Fruit fly (Drosophila melanogaster): ENCODE data around the gene UQCR-11.

Gene UQCR-11

dm6 chr3L:25121183-25121860 lies 813 bp downstream of the UQCR-11 start:
- TF ChIP-seq Vsx2 (GFP tag; optimal IDR thresholded peaks at IDR 0.05; ENCODE audit: partially characterized antibody) (no peak), Dfd (GFP tag; optimal IDR thresholded peaks at IDR 0.05) (no peak), Mio (GFP tag; optimal IDR thresholded peaks at IDR 0.05) (no peak), Jra (GFP tag; optimal IDR thresholded peaks at IDR 0.05) (no peak), h (GFP tag; optimal IDR thresholded peaks at IDR 0.05) (no peak), woc (GFP tag; optimal IDR thresholded peaks at IDR 0.05) (no peak), Abd-B (GFP tag; optimal IDR thresholded peaks at IDR 0.05) (no peak), CrebA (GFP tag; optimal IDR thresholded peaks at IDR 0.05; ENCODE audit: borderline replicate concordance) (no peak), br (GFP tag; optimal IDR thresholded peaks at IDR 0.05) (no peak), sage (GFP tag; optimal IDR thresholded peaks at IDR 0.05) (no peak), Sp1 (GFP tag; optimal IDR thresholded peaks at IDR 0.05) (no peak), Hnf4 (GFP tag; optimal IDR thresholded peaks at IDR 0.05) (no peak), jim (GFP tag; optimal IDR thresholded peaks at IDR 0.05) (no peak), pan (optimal IDR thresholded peaks at IDR 0.05) (no peak), sv (GFP tag; optimal IDR thresholded peaks at IDR 0.05) (no peak)

dm6 chr3L:25150231-25150630 lies 29.7 kb downstream of the UQCR-11 start:
- TF ChIP-seq lola (GFP tag; optimal IDR thresholded peaks at IDR 0.05) (no peak), fru (GFP tag; optimal IDR thresholded peaks at IDR 0.05) (no peak), ey (GFP tag; optimal IDR thresholded peaks at IDR 0.05) (no peak), Vsx2 (GFP tag; optimal IDR thresholded peaks at IDR 0.05; ENCODE audit: partially characterized antibody) (no peak), Hr78 (GFP tag; optimal IDR thresholded peaks at IDR 0.05) (no peak), Dif (GFP tag; optimal IDR thresholded peaks at IDR 0.05; ENCODE audit: partially characterized antibody) (no peak), pan (optimal IDR thresholded peaks at IDR 0.05) (no peak), dsf (GFP tag; optimal IDR thresholded peaks at IDR 0.05; ENCODE audit: borderline replicate concordance) (no peak), h (GFP tag; optimal IDR thresholded peaks at IDR 0.05) (no peak)
